Worm (Caenorhabditis elegans) whole organism, L1 larva: Measurements from ENCODE around the gene zmp-3.

Experiments
- C16A3.4 ChIP-seq: fragments of 150-350 bp; optimal IDR thresholded peaks from 2 replicates; lab custom pipeline; 2014; ENCODE audit warnings: missing biosample characterization, missing genetic modification characterization
- F16B12.6 ChIP-seq: fragments of 150-350 bp; optimal IDR thresholded peaks from 2 replicates; lab custom pipeline; 2014; ENCODE audit warnings: missing biosample characterization, missing genetic modification characterization
- alr-1 ChIP-seq: fragments of 200-800 bp; sonication (Bioruptor generic); optimal IDR thresholded peaks from 2 replicates; lab custom pipeline; 2018; ENCODE audit warnings: borderline replicate concordance, mild to moderate bottlenecking, missing genetic modification characterization, missing compliant biosample characterization
- blmp-1 ChIP-seq: fragments of 150-350 bp; optimal IDR thresholded peaks from 2 replicates; lab custom pipeline; 2014; ENCODE audit warnings: missing biosample characterization, missing genetic modification characterization
- ceh-63 ChIP-seq: fragments of 200-800 bp; sonication (Bioruptor generic); optimal IDR thresholded peaks from 2 replicates; lab custom pipeline; 2018; ENCODE audit warnings: mild to moderate bottlenecking, missing genetic modification characterization, missing compliant biosample characterization
- ceh-88 ChIP-seq: fragments of 200-800 bp; sonication (Bioruptor generic); IDR thresholded peaks from 2 replicates; pipeline ENCODE4 v1.3.6; 2022; ENCODE audit warnings: missing genetic modification characterization, missing compliant biosample characterization
- ces-1 ChIP-seq: fragments of 150-350 bp; optimal IDR thresholded peaks from 2 replicates; lab custom pipeline; 2014; ENCODE audit warnings: missing biosample characterization, missing genetic modification reagents, missing genetic modification characterization
- dsc-1 ChIP-seq: sonication (generic microtip); optimal IDR thresholded peaks from 2 replicates; lab custom pipeline; 2016; ENCODE audit warnings: mild to moderate bottlenecking, missing genetic modification characterization, missing compliant biosample characterization
- egl-27 ChIP-seq, 2 experiments: fragments of 150-350 bp in 1 of 2; sonication (generic microtip); optimal IDR thresholded peaks; 3 replicates each; lab custom pipeline; 2017 to 2018; ENCODE audit warnings: missing biosample characterization in 2 of 2, missing genetic modification characterization in 2 of 2, missing genetic modification reagents in 2 of 2
- elt-2 ChIP-seq: sonication (generic microtip); optimal IDR thresholded peaks from 2 replicates; lab custom pipeline; 2016; ENCODE audit warnings: missing genetic modification characterization, mild to moderate bottlenecking, inconsistent platforms, missing compliant biosample characterization, missing genetic modification reagents
- elt-3 ChIP-seq, 6 experiments: fragments of 150-350 bp in 1 of 6; sonication (generic microtip); optimal IDR thresholded peaks; 2 replicates each; lab custom pipeline; 2017 to 2018; ENCODE audit warnings: missing biosample characterization in 6 of 6, missing genetic modification characterization in 6 of 6, inconsistent platforms in 1 of 6
- fkh-8 ChIP-seq: sonication (generic microtip); optimal IDR thresholded peaks from 2 replicates; lab custom pipeline; 2016; ENCODE audit warnings: mild to moderate bottlenecking, missing genetic modification characterization, missing compliant biosample characterization
- grh-1 ChIP-seq: fragments of 200-800 bp; sonication (Bioruptor generic); IDR thresholded peaks from 2 replicates; pipeline ENCODE4 v1.3.6; 2022; ENCODE audit warnings: missing genetic modification reagents, missing genetic modification characterization, missing compliant biosample characterization
- hlh-17 ChIP-seq: fragments of 200-800 bp; sonication (Bioruptor generic); optimal IDR thresholded peaks from 2 replicates; lab custom pipeline; 2018; ENCODE audit warnings: missing genetic modification characterization, mild to moderate bottlenecking, missing compliant biosample characterization, moderate library complexity, borderline replicate concordance
- hlh-4 ChIP-seq: sonication (generic microtip); optimal IDR thresholded peaks from 2 replicates; lab custom pipeline; 2016; ENCODE audit warnings: mild to moderate bottlenecking, missing genetic modification characterization, missing compliant biosample characterization
- irx-1 ChIP-seq: sonication (generic microtip); optimal IDR thresholded peaks from 2 replicates; lab custom pipeline; 2016; ENCODE audit warnings: missing genetic modification characterization, missing compliant biosample characterization
- isw-1 ChIP-seq: fragments of 200-800 bp; sonication (Bioruptor generic); IDR thresholded peaks from 2 replicates; pipeline ENCODE4 v1.3.6; 2022; ENCODE audit warnings: missing genetic modification characterization, missing compliant biosample characterization
- jun-1 ChIP-seq: fragments of 150-350 bp; optimal IDR thresholded peaks from 2 replicates; lab custom pipeline; 2014; ENCODE audit warnings: missing biosample characterization, missing genetic modification reagents, missing genetic modification characterization
- lin-14 ChIP-seq: fragments of 200-800 bp; sonication (Bioruptor generic); optimal IDR thresholded peaks from 2 replicates; lab custom pipeline; 2018; ENCODE audit warnings: mild to moderate bottlenecking, missing genetic modification characterization, moderate library complexity, missing compliant biosample characterization
- lin-15B ChIP-seq: fragments of 150-350 bp; sonication (generic microtip); optimal IDR thresholded peaks from 3 replicates; lab custom pipeline; 2014; ENCODE audit warnings: missing biosample characterization, missing genetic modification characterization
- lin-35 ChIP-seq, 2 experiments: fragments of 150-350 bp; optimal IDR thresholded peaks; 2 replicates each; lab custom pipeline; 2014; ENCODE audit warnings: missing biosample characterization in 2 of 2, missing genetic modification characterization in 2 of 2, missing genetic modification reagents in 2 of 2
- lsy-2 ChIP-seq, 2 experiments: fragments of 150-350 bp; optimal IDR thresholded peaks; 2 replicates each; lab custom pipeline; 2014; ENCODE audit warnings: missing biosample characterization in 2 of 2, missing genetic modification characterization in 2 of 2
- mdl-1 ChIP-seq, 2 experiments: fragments of 150-350 bp; optimal IDR thresholded peaks; 2 replicates each; lab custom pipeline; 2014 to 2017; ENCODE audit warnings: missing biosample characterization in 2 of 2, missing genetic modification characterization in 2 of 2, inconsistent platforms in 1 of 2
- mef-2 ChIP-seq: fragments of 150-350 bp; optimal IDR thresholded peaks from 2 replicates; lab custom pipeline; 2014; ENCODE audit warnings: missing biosample characterization, missing genetic modification characterization
- mep-1 ChIP-seq: fragments of 150-350 bp; optimal IDR thresholded peaks from 2 replicates; lab custom pipeline; 2014; ENCODE audit warnings: missing biosample characterization, missing genetic modification characterization
- nhr-12 ChIP-seq: sonication (generic microtip); optimal IDR thresholded peaks from 2 replicates; lab custom pipeline; 2017; ENCODE audit warnings: missing biosample characterization, missing genetic modification characterization
- nhr-19 ChIP-seq: fragments of 200-800 bp; sonication (Bioruptor generic); conservative IDR thresholded peaks from 2 replicates; pipeline ENCODE4 v1.3.6; 2022; ENCODE audit warnings: missing genetic modification characterization, missing compliant biosample characterization
- nhr-47 ChIP-seq: sonication (generic microtip); optimal IDR thresholded peaks from 2 replicates; lab custom pipeline; 2016; ENCODE audit warnings: mild to moderate bottlenecking, missing genetic modification characterization, moderate library complexity, missing compliant biosample characterization
- nhr-76 ChIP-seq: sonication (generic microtip); optimal IDR thresholded peaks from 2 replicates; lab custom pipeline; 2017; ENCODE audit warnings: missing biosample characterization, missing genetic modification characterization
- nhr-85 ChIP-seq: sonication (generic microtip); peaks from one replicate; lab custom pipeline; 2016; ENCODE audit warnings: missing genetic modification characterization, inconsistent platforms, missing compliant biosample characterization
- nhr-90 ChIP-seq: sonication (generic microtip); optimal IDR thresholded peaks from 2 replicates; lab custom pipeline; 2016; ENCODE audit warnings: mild to moderate bottlenecking, missing genetic modification characterization, missing compliant biosample characterization; ENCODE audit not compliant: poor library complexity
- pax-3 ChIP-seq: fragments of 200-800 bp; sonication (Bioruptor generic); optimal IDR thresholded peaks from 2 replicates; lab custom pipeline; 2018; ENCODE audit warnings: mild to moderate bottlenecking, missing genetic modification characterization, moderate library complexity, missing compliant biosample characterization
- pqm-1 ChIP-seq: sonication (generic microtip); optimal IDR thresholded peaks from 3 replicates; lab custom pipeline; 2017; ENCODE audit warnings: missing biosample characterization, missing genetic modification characterization
- snu-23 ChIP-seq: sonication (generic microtip); optimal IDR thresholded peaks from 2 replicates; lab custom pipeline; 2016; ENCODE audit warnings: missing genetic modification characterization, missing compliant biosample characterization
- sptf-1 ChIP-seq: fragments of 150-350 bp; optimal IDR thresholded peaks from 2 replicates; lab custom pipeline; 2014; ENCODE audit warnings: missing biosample characterization, missing genetic modification characterization
- sup-37 ChIP-seq: fragments of 200-800 bp; sonication (Bioruptor generic); optimal IDR thresholded peaks from 2 replicates; lab custom pipeline; 2018; ENCODE audit warnings: mild to moderate bottlenecking, missing genetic modification characterization, missing compliant biosample characterization
- unc-130 ChIP-seq: fragments of 150-350 bp; optimal IDR thresholded peaks from 2 replicates; lab custom pipeline; 2017; ENCODE audit warnings: missing biosample characterization, missing genetic modification characterization, inconsistent platforms
- unc-30 ChIP-seq: sonication (generic microtip); optimal IDR thresholded peaks from 2 replicates; lab custom pipeline; 2017; ENCODE audit warnings: missing biosample characterization, missing genetic modification characterization
- unc-98 ChIP-seq: fragments of 200-800 bp; sonication (Bioruptor generic); IDR thresholded peaks from 2 replicates; pipeline ENCODE4 v1.3.6; 2022; ENCODE audit warnings: missing genetic modification characterization, missing compliant biosample characterization
- vab-15 ChIP-seq: sonication (generic microtip); optimal IDR thresholded peaks from 2 replicates; lab custom pipeline; 2017; ENCODE audit warnings: missing genotype, mild to moderate bottlenecking, missing genetic modification characterization, missing compliant biosample characterization
- xbp-1 ChIP-seq: sonication (generic microtip); optimal IDR thresholded peaks from 2 replicates; lab custom pipeline; 2016; ENCODE audit warnings: missing genetic modification characterization, missing compliant biosample characterization

Gene zmp-3

DNA sequence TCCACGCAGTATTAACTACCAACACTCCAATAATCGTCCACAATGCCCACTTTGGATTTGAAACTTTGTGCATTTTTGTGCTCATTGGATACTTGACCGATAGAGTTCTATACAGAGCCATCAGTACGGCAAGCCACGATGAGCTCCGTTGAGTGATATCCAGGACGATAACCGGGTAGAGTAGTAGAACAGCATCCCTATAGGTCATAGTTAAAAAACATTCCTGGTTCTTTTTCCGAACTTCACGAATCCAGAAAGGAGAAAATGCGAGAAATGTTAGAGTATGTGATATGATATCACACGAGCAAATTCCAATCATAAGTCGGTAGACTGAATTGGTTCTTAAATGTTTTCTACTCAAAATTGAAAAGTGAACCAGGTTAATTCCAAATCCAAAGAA is 21.2 kb downstream of the zmp-3 start:
- no peak for TF ChIP-seq hlh-4 (tag; lab: Kevin White, UChicago)
- TF ChIP-seq alr-1 (tag; lab: Kevin White, UChicago) = no peak
- TF ChIP-seq unc-130 (tag; lab: Kevin White, UChicago) = no peak
- TF ChIP-seq C16A3.4 (tag; lab: Kevin White, UChicago) = no peak
- no peak for TF ChIP-seq nhr-12 (tag; lab: Kevin White, UChicago)
- TF ChIP-seq unc-30 = no peak
- no peak for TF ChIP-seq ceh-63 (GFP tag; lab: Kevin White, UChicago)
- TF ChIP-seq nhr-19 (GFP tag; lab: Robert Waterston, UW) = no peak
- no peak for TF ChIP-seq pqm-1
- no peak for TF ChIP-seq irx-1
- no peak for TF ChIP-seq pax-3 (tag; lab: Kevin White, UChicago)
- no peak for TF ChIP-seq mdl-1 (tag; optimal IDR thresholded peaks at IDR 0.05; lab: Kevin White, UChicago)
- no peak for TF ChIP-seq xbp-1 (tag; lab: Kevin White, UChicago)
- no peak for TF ChIP-seq nhr-47 (tag; lab: Kevin White, UChicago)

- no peak for TF ChIP-seq irx-1
- no peak for TF ChIP-seq mep-1
- no peak for TF ChIP-seq pax-3 (tag; lab: Kevin White, UChicago)
- TF ChIP-seq vab-15 = no peak
- TF ChIP-seq nhr-19 (GFP tag; lab: Robert Waterston, UW) = no peak
- no peak for TF ChIP-seq F16B12.6 (tag; lab: Kevin White, UChicago)
- no peak for TF ChIP-seq dsc-1 (tag; lab: Kevin White, UChicago)
- TF ChIP-seq nhr-47 (tag; lab: Kevin White, UChicago) = no peak
- TF ChIP-seq ces-1 (GFP tag; lab: Kevin White, UChicago) = no peak
- TF ChIP-seq sup-37 (GFP tag; lab: Kevin White, UChicago) = no peak
- no peak for TF ChIP-seq lsy-2 (tag; optimal IDR thresholded peaks at IDR 0.05; lab: Kevin White, UChicago)
- TF ChIP-seq lin-35 (GFP tag; optimal IDR thresholded peaks at IDR 0.05; lab: Kevin White, UChicago) = no peak
- no peak for TF ChIP-seq lin-15B (tag; lab: Kevin White, UChicago)
- TF ChIP-seq grh-1 = no peak
- no peak for TF ChIP-seq nhr-76 (tag; lab: Kevin White, UChicago)
Measured at ce11 chrV:2884411-2884810, 25.0 kb downstream of the zmp-3 start, which contains the start of gene sre-24. Gene sre-24, plus strand, starts transcription at chrV:2884711.

DNA sequence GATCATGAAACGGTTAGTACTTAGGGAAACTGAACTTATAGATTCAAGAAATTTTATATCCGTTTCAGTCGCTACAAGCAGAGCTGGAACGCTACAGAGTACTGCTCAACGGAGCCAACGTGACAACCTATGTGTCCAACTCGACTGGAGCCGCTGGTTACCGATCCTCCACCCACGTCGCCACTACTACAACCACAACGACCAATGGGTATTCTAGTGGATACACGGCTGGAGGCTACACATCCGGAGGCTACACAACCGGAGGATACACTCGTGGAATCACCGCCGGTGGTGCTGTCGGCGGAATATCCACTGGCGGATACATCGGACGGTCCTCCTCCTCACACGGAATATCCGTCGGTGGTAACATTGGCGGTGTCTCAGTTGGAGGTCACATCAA is 26.3 kb downstream of the zmp-3 start:
- TF ChIP-seq egl-27 (tag; optimal IDR thresholded peaks at IDR 0.05; lab: Kevin White, UChicago) = no peak
- TF ChIP-seq unc-98 (GFP tag; lab: Robert Waterston, UW) = no peak
- no peak for TF ChIP-seq jun-1 (tag; lab: Kevin White, UChicago)
- TF ChIP-seq elt-2 (tag; lab: Kevin White, UChicago) = no peak
- TF ChIP-seq fkh-8 (tag; lab: Kevin White, UChicago) = no peak
- TF ChIP-seq mef-2 (tag; lab: Kevin White, UChicago) = no peak
- no peak for TF ChIP-seq sptf-1 (tag; lab: Kevin White, UChicago)
- TF ChIP-seq sup-37 (GFP tag; lab: Kevin White, UChicago) = no peak
- TF ChIP-seq unc-130 (tag; lab: Kevin White, UChicago) = no peak
- TF ChIP-seq lin-15B (tag; lab: Kevin White, UChicago) = no peak
- TF ChIP-seq blmp-1 (tag; lab: Kevin White, UChicago) = no peak
- TF ChIP-seq hlh-17 (GFP tag; lab: Kevin White, UChicago) = no peak
- no peak for TF ChIP-seq ceh-88
- TF ChIP-seq elt-3 (tag; optimal IDR thresholded peaks at IDR 0.05; lab: Kevin White, UChicago) = no peak
- TF ChIP-seq snu-23 (GFP tag; lab: Kevin White, UChicago) = no peak
- no peak for TF ChIP-seq nhr-85 (tag; lab: Kevin White, UChicago)
- TF ChIP-seq lin-14 (GFP tag; lab: Kevin White, UChicago) = no peak
- TF ChIP-seq lsy-2 (tag; optimal IDR thresholded peaks at IDR 0.05; lab: Kevin White, UChicago) = no peak
- TF ChIP-seq nhr-90 (tag; lab: Kevin White, UChicago) = no peak
- TF ChIP-seq isw-1 (GFP tag; lab: Robert Waterston, UW) = no peak
